Worm (Caenorhabditis elegans) whole organism, L2 larva: Measurements from ENCODE around the gene T22B7.7.

Experiments
- ceh-82 ChIP-seq: fragments of 150-350 bp; optimal IDR thresholded peaks from 2 replicates; lab custom pipeline; 2014; ENCODE audit warnings: missing biosample characterization, missing genetic modification characterization
- lin-39 ChIP-seq: fragments of 150-350 bp; optimal IDR thresholded peaks from 2 replicates; lab custom pipeline; 2014; ENCODE audit warnings: missing biosample characterization, missing genetic modification reagents, missing genetic modification characterization

ce11 chrX:5661179-5661578 is 7.3 kb upstream of the T22B7.7 start:
- TF ChIP-seq ceh-82 (tag; lab: Kevin White, UChicago) (no peak), lin-39 (tag; lab: Kevin White, UChicago) (no peak)
